Worm (Caenorhabditis elegans) whole organism, young adult: ENCODE results near the gene ncx-10.

Experiments
- atf-7 ChIP-seq: sonication (generic microtip); optimal IDR thresholded peaks from 2 replicates; lab custom pipeline; 2017; ENCODE audit warnings: mild to moderate bottlenecking, missing genetic modification characterization, missing compliant biosample characterization
- ceh-40 ChIP-seq: fragments of 200-800 bp; sonication (Bioruptor generic); IDR thresholded peaks from 2 replicates; pipeline ENCODE4 v1.3.6; 2022; ENCODE audit warnings: missing genetic modification characterization, missing compliant biosample characterization

- TF ChIP-seq ceh-40 (GFP tag; lab: Robert Waterston, UW) (no peak), atf-7 (tag; lab: Kevin White, UChicago) (no peak)
Measured at ce11 chrV:7956218-7956617, 23.3 kb upstream of the ncx-10 start, which contains the start of gene pals-34.
